Worm (Caenorhabditis elegans) whole organism, L3 larva: ENCODE measurements around the gene F43C11.3.

Experiments
- aly-2 ChIP-seq: fragments of 150-350 bp; optimal IDR thresholded peaks from 2 replicates; lab custom pipeline; 2014; ENCODE audit warnings: missing biosample characterization, missing genetic modification characterization
- ceh-16 ChIP-seq: sonication (generic microtip); optimal IDR thresholded peaks from 2 replicates; lab custom pipeline; 2017; ENCODE audit warnings: missing biosample characterization, missing genetic modification characterization
- ceh-28 ChIP-seq: fragments of 150-350 bp; optimal IDR thresholded peaks from 2 replicates; lab custom pipeline; 2014; ENCODE audit warnings: missing biosample characterization, missing genetic modification reagents, missing genetic modification characterization
- ceh-82 ChIP-seq: fragments of 150-350 bp; optimal IDR thresholded peaks from 2 replicates; lab custom pipeline; 2014; ENCODE audit warnings: missing biosample characterization, missing genetic modification characterization
- ceh-9 ChIP-seq: sonication (generic microtip); optimal IDR thresholded peaks from 2 replicates; lab custom pipeline; 2018; ENCODE audit warnings: missing biosample characterization, missing genetic modification characterization
- daf-12 ChIP-seq: fragments of 150-350 bp; optimal IDR thresholded peaks from 2 replicates; lab custom pipeline; 2014; ENCODE audit warnings: missing biosample characterization, missing genetic modification reagents, missing genetic modification characterization
- egl-27 ChIP-seq: sonication (generic microtip); optimal IDR thresholded peaks from 4 replicates; lab custom pipeline; 2017; ENCODE audit warnings: missing biosample characterization, missing genetic modification reagents, missing genetic modification characterization
- egl-5 ChIP-seq: fragments of 150-350 bp; optimal IDR thresholded peaks from 2 replicates; lab custom pipeline; 2017; ENCODE audit warnings: missing biosample characterization, missing genetic modification reagents, missing genetic modification characterization, inconsistent platforms
- elt-1 ChIP-seq: fragments of 150-350 bp; optimal IDR thresholded peaks from 2 replicates; lab custom pipeline; 2014; ENCODE audit warnings: missing biosample characterization, missing genetic modification characterization
- elt-2 ChIP-seq: sonication (generic microtip); optimal IDR thresholded peaks from 2 replicates; lab custom pipeline; 2016; ENCODE audit warnings: missing genetic modification reagents, mild to moderate bottlenecking, missing genetic modification characterization, missing compliant biosample characterization
- elt-3 ChIP-seq, 3 experiments: fragments of 150-350 bp in 1 of 3; sonication (generic microtip) in 2 of 3; optimal IDR thresholded peaks; 2 replicates in 2 of 3; 4 replicates in 1 of 3; lab custom pipeline; 2014 to 2017; ENCODE audit warnings: missing biosample characterization in 3 of 3, missing genetic modification characterization in 3 of 3
- eor-1 ChIP-seq, 2 experiments: fragments of 150-350 bp; optimal IDR thresholded peaks; 2 replicates each; lab custom pipeline; 2014 to 2018; ENCODE audit warnings: missing biosample characterization in 2 of 2, missing genetic modification characterization in 2 of 2
- fkh-10 ChIP-seq: sonication (generic microtip); optimal IDR thresholded peaks from 2 replicates; lab custom pipeline; 2017; ENCODE audit warnings: missing biosample characterization, missing genetic modification reagents, missing genetic modification characterization
- fkh-2 ChIP-seq: fragments of 150-350 bp; optimal IDR thresholded peaks from 2 replicates; lab custom pipeline; 2014; ENCODE audit warnings: missing biosample characterization, missing genetic modification reagents, missing genetic modification characterization
- hmg-11 ChIP-seq: sonication (generic microtip); optimal IDR thresholded peaks from 2 replicates; lab custom pipeline; 2016; ENCODE audit warnings: missing genetic modification characterization, missing compliant biosample characterization
- jun-1 ChIP-seq: fragments of 150-350 bp; optimal IDR thresholded peaks from 2 replicates; lab custom pipeline; 2014; ENCODE audit warnings: missing biosample characterization, missing genetic modification reagents, missing genetic modification characterization
- lin-15B ChIP-seq: fragments of 150-350 bp; optimal IDR thresholded peaks from 2 replicates; lab custom pipeline; 2014; ENCODE audit warnings: missing biosample characterization, missing genetic modification characterization
- mdl-1 ChIP-seq: fragments of 150-350 bp; optimal IDR thresholded peaks from 2 replicates; lab custom pipeline; 2014; ENCODE audit warnings: missing biosample characterization, missing genetic modification characterization
- nhr-11 ChIP-seq: fragments of 150-350 bp; optimal IDR thresholded peaks from 2 replicates; lab custom pipeline; 2014; ENCODE audit warnings: missing biosample characterization, missing genetic modification characterization
- nhr-25 ChIP-seq: sonication (generic microtip); optimal IDR thresholded peaks from 2 replicates; lab custom pipeline; 2017; ENCODE audit warnings: missing biosample characterization, missing genetic modification characterization
- nhr-28 ChIP-seq: fragments of 150-350 bp; optimal IDR thresholded peaks from 2 replicates; lab custom pipeline; 2014; ENCODE audit warnings: missing biosample characterization, missing genetic modification characterization
- nhr-76 ChIP-seq: fragments of 150-350 bp; sonication (generic microtip); optimal IDR thresholded peaks from 5 replicates; lab custom pipeline; 2014; ENCODE audit warnings: missing biosample characterization, missing genetic modification characterization
- nhr-77 ChIP-seq: fragments of 150-350 bp; optimal IDR thresholded peaks from 2 replicates; lab custom pipeline; 2014; ENCODE audit warnings: missing biosample characterization, missing genetic modification characterization
- pha-4 ChIP-seq: fragments of 150-350 bp; optimal IDR thresholded peaks from 2 replicates; lab custom pipeline; 2014; ENCODE audit warnings: missing biosample characterization, missing genetic modification reagents, missing genetic modification characterization
- pqm-1 ChIP-seq: fragments of 150-350 bp; optimal IDR thresholded peaks from 2 replicates; lab custom pipeline; 2017; ENCODE audit warnings: missing biosample characterization, missing genetic modification characterization, inconsistent platforms
- sea-2 ChIP-seq: fragments of 150-350 bp; sonication (generic microtip); optimal IDR thresholded peaks from 4 replicates; lab custom pipeline; 2014; ENCODE audit warnings: missing biosample characterization, missing genetic modification reagents, missing genetic modification characterization
- snpc-4 ChIP-seq: fragments of 150-350 bp; optimal IDR thresholded peaks from 2 replicates; lab custom pipeline; 2014; ENCODE audit warnings: missing biosample characterization, missing genetic modification characterization
- tbx-2 ChIP-seq: sonication (generic microtip); optimal IDR thresholded peaks from 2 replicates; lab custom pipeline; 2016; ENCODE audit warnings: mild to moderate bottlenecking, missing genetic modification characterization, missing compliant biosample characterization
- unc-39 ChIP-seq: sonication (generic microtip); optimal IDR thresholded peaks from 4 replicates; lab custom pipeline; 2017; ENCODE audit warnings: missing biosample characterization, missing genetic modification characterization
- unc-62 ChIP-seq: fragments of 150-350 bp; sonication (generic microtip); optimal IDR thresholded peaks from 4 replicates; lab custom pipeline; 2014; ENCODE audit warnings: missing biosample characterization, missing genetic modification reagents, missing genetic modification characterization
- zag-1 ChIP-seq: fragments of 150-350 bp; optimal IDR thresholded peaks from 2 replicates; lab custom pipeline; 2014; ENCODE audit warnings: missing biosample characterization, missing genetic modification characterization

Gene F43C11.3

DNA sequence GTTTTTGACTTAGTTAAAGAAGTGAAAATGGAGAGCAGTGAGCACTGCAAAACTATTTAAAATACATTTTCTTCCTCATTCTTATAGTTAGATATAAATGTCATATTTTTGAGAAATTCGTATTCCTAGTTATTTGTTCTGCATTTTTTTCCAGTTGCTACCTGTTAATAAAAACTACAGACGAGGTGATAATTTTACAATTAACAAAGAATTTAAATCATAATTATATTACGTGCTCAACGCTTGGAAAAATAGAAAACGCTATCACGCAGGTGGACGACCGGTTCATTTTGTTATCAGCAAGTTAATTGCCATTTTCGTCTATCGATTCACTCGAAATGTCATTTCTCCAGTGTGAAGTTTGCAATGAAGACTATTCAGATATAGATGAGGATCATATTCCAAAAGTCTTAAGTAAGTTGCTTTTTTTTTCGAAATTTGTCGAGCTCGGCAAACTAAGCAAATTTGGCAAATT is 35.2 kb upstream of the F43C11.3 start, which contains the start of the genes ZK1240.5 and ZK1240.9:
TSS of gene ZK1240.5 (minus strand) at position 51 of the 475 bp plus-strand sequence.
TSS of gene ZK1240.9 (plus strand) at position 307 of the 475 bp plus-strand sequence.
- peak; percentile 74 for TF ChIP-seq elt-2 (tag; lab: Kevin White, UChicago)
- TF ChIP-seq tbx-2 (tag; lab: Kevin White, UChicago): no peak
- TF ChIP-seq, all 47 proteins: peak for 1

DNA sequence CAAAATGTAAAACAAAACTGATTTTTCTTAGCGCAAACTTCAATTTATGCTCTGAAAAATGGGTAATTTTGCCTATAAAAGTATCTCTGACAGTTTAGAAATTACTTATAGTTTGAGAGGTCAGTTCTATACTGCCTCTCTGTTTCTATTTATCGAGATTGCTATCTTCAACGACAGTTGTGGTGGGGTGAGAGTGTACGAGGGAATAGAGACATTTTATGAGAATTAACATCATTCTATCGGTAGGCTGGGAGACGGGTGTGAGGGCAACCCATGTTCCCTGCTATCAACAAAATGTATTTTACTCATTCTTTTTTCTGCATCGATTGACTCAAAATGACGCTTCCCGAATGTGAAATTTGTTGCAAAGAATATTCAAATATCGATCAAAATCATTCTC is 33.0 kb upstream of the F43C11.3 start, which contains the start of gene ZK1240.3:
TSS of gene ZK1240.3 (plus strand) at position 238 of the 400 bp plus-strand sequence.
- TF ChIP-seq nhr-28 (tag; lab: Kevin White, UChicago): no peak
- no peak for TF ChIP-seq fkh-2 (tag; lab: Kevin White, UChicago)
- no peak for TF ChIP-seq zag-1 (tag; lab: Kevin White, UChicago)
- TF ChIP-seq nhr-11 (tag; lab: Kevin White, UChicago): no peak
- TF ChIP-seq tbx-2 (tag; lab: Kevin White, UChicago): no peak
- TF ChIP-seq pha-4: no peak
- no peak for TF ChIP-seq mdl-1 (tag; lab: Kevin White, UChicago)
- TF ChIP-seq ceh-16 (tag; lab: Kevin White, UChicago): no peak
- TF ChIP-seq ceh-9 (tag; lab: Kevin White, UChicago): no peak
- TF ChIP-seq pqm-1 (tag; lab: Kevin White, UChicago): peak; percentile 59
- peak; percentile 82 for TF ChIP-seq elt-2 (tag; lab: Kevin White, UChicago)
- no peak for TF ChIP-seq aly-2
- no peak for TF ChIP-seq eor-1 (tag; optimal IDR thresholded peaks at IDR 0.05; lab: Kevin White, UChicago)
- no peak for TF ChIP-seq snpc-4
- TF ChIP-seq egl-5 (tag; lab: Kevin White, UChicago): no peak
- TF ChIP-seq unc-39 (tag; lab: Kevin White, UChicago): no peak
- no peak for TF ChIP-seq unc-62

DNA sequence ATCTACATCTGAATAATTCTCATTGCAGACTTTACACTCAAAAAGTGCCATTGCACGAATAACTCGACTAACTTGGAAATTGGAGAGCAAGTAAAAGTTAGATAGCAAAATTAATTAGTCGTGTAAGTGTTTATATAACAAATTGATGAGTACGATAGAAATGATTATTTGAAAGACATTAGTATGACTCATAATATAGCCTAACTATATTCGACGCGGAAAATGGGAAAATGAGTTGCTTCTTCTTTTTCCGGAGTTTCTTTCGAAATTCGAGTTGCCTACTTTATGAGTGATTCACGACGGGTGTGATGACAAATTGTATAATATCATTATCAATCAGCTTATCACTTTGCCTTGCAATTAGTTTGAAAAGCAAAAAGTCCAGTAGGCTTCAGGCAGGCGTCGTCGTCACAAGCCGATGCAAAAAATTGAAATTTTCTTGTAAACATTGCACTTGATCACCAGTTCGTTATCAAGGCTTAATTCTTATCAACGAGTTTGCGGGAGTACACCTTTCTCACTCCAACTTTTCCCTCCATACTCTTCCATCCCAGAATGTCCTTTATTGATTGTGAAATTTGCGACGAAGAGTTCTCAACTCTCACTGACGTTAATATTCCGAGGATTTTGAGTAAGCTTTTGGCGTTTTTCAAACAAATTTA is 30.1 kb upstream of the F43C11.3 start, which contains the start of the genes ZK1240.6 and ZK1240.2:
TSS of gene ZK1240.6 (minus strand) at position 51 of the 662 bp plus-strand sequence.
TSS of gene ZK1240.2 (plus strand) at position 520 of the 662 bp plus-strand sequence.
- TF ChIP-seq jun-1: peak; percentile 50
- TF ChIP-seq ceh-82: no peak
- TF ChIP-seq pha-4: peak; percentile 24
- peak; percentile 93 for TF ChIP-seq elt-2 (tag; lab: Kevin White, UChicago)
- peak; percentile 46 for TF ChIP-seq pqm-1 (tag; lab: Kevin White, UChicago)
- TF ChIP-seq unc-39 (tag; lab: Kevin White, UChicago): no peak
- TF ChIP-seq nhr-11 (tag; lab: Kevin White, UChicago): no peak

DNA sequence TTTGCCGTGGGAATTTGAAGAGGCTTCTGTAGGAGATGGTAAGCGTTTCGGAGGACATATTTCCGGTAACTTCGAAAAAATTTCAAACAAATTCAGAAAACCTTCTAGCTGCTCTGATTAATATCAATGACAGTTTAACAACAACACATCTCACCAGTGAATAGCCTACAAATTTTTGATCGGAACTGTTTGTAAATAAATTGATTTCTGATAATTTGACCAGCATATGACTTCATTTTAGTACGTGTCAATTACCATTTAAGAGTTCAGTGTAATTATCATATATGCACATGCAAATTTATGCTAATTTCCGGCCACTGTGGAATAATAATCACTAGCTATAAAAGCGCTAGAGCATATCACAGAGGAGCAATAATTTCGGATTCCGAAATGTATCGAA is 28.2 kb upstream of the F43C11.3 start, which contains the start of gene ZK1240.11:
TSS of gene ZK1240.11 (plus strand) at position 301 of the 400 bp plus-strand sequence.
- TF ChIP-seq eor-1 (tag; optimal IDR thresholded peaks at IDR 0.05; lab: Kevin White, UChicago): no peak
- TF ChIP-seq nhr-76 (tag; lab: Kevin White, UChicago): no peak
- no peak for TF ChIP-seq unc-62
- no peak for TF ChIP-seq sea-2
- no peak for TF ChIP-seq egl-27 (tag; lab: Kevin White, UChicago)
- TF ChIP-seq hmg-11: no peak
- no peak for TF ChIP-seq nhr-77 (tag; lab: Kevin White, UChicago)
- TF ChIP-seq zag-1 (tag; lab: Kevin White, UChicago): no peak
- TF ChIP-seq fkh-10 (GFP tag; lab: Kevin White, UChicago): no peak
- no peak for TF ChIP-seq jun-1
- TF ChIP-seq nhr-25 (tag; lab: Kevin White, UChicago): no peak
- TF ChIP-seq egl-5 (tag; lab: Kevin White, UChicago): no peak
- no peak for TF ChIP-seq ceh-28 (tag; lab: Kevin White, UChicago)
- TF ChIP-seq snpc-4: no peak
- TF ChIP-seq ceh-82: no peak
- no peak for TF ChIP-seq lin-15B (tag; lab: Kevin White, UChicago)
- no peak for TF ChIP-seq nhr-11 (tag; lab: Kevin White, UChicago)

DNA sequence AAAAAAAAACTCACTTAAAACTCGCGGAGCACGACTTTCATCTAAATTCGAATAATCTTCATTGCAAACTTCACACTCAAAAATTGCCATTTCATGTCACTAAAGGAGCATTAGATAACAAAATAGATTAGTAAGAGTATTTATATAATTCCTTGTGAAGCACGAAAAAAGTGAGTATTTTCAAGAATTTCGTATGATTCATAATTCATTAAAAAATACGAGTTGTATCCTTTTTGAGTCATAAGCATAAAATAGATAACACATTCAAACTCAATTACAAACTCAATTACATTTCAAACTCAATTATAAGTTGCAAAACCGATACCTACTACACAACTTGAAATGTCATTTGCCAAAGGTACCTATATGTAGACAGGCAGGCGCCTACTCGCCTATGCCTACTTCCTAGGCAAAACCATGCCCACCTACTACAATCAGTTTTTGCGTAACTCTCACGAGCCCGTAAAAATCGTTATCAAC is 24.1 kb upstream of the F43C11.3 start, which contains the start of the genes ZK1240.8 and ZK1240.1:
TSS of gene ZK1240.8 (minus strand) at position 101 of the 480 bp plus-strand sequence.
TSS of gene ZK1240.1 (plus strand) at position 430 of the 480 bp plus-strand sequence.
- TF ChIP-seq ceh-9 (tag; lab: Kevin White, UChicago): no peak
- TF ChIP-seq elt-3 (tag; optimal IDR thresholded peaks at IDR 0.05; lab: Kevin White, UChicago): no peak
- TF ChIP-seq tbx-2 (tag; lab: Kevin White, UChicago): no peak
- TF ChIP-seq elt-1: no peak
- no peak for TF ChIP-seq daf-12 (tag; lab: Kevin White, UChicago)
